Fruit fly (Drosophila melanogaster) S2 (cell line): ENCODE data around the gene CG12730.

Experiments used
- CG8478 ChIP-seq: fragments of >200 bp; optimal IDR thresholded peaks from 2 replicates; lab custom pipeline; 2018
- CTCF ChIP-seq, 2 experiments: fragments of >200 bp; optimal IDR thresholded peaks; 2 replicates each; lab custom pipeline; 2018

CG12730 gene

DNA sequence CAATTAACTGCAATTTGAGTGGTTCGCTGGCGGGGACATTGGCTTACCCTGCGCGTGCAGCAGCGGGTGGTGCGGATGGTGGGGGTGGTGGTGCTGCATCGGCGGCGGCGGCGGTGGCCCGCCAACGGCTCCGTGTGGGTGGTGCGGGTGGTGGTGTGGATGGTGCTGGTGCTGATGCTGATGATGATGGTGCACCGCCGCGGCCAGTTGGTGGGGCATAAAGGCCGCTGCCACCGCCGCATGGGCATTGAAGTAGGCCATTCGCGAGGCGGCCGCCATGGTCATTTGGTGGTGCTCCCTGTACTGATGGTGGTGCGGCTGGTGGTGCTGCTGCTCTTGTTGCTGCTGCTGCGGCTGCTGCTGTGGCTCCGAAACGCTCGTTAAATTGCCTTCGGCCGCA is 43.0 kb downstream of the CG12730 start:
- no peak for TF ChIP-seq CTCF (optimal IDR thresholded peaks at IDR 0.05; lab: Kevin White, UChicago)
- no peak for TF ChIP-seq CG8478

DNA sequence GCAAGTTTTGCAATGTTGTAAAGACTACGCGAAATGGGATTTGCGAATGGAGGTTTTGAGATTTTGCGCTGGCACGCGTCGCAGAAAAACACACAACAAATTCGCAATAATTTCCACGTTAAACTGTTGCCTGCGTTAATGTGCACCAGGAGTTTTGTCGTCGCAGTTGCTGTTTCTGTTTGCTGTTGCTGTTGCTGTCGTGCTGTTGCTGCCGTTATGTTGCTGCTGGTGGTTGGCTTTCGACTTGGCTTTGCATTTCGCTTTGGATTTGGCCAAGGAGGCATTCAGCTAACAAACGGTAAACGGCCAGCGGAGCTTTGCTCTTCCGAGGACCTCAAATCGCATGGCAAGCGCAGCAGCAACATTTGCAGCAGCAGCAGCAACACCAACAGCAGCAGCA is 43.7 kb downstream of the CG12730 start, which contains the start of gene Vsx2:
Gene Vsx2 (minus strand): TSS at position 101 of the 400 bp plus-strand sequence.
- TF ChIP-seq CTCF (optimal IDR thresholded peaks at IDR 0.05; lab: Kevin White, UChicago) (no peak), CG8478 (no peak)

DNA sequence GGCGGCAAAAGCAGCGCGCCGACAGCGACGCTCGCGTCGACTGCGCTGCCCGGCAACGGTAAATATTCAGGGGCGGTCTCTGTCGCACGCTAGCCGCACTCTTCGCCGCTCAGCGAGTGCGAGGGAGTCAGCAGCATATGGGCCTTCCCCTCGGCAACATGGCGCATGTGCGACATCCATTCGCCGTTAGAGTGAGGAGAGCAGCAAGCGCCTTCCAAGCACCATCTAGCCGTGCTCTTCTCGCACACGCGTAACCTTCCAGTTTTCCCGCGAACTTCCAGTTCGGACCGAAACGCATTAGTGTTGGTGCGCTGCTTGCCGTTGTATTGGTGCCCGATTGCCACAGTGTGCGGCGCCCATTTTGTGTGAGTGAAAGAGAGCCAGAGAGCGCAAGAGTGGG is 44.1 kb downstream of the CG12730 start:
- peak; percentile 52 to 80 for TF ChIP-seq CTCF (optimal IDR thresholded peaks at IDR 0.05; lab: Kevin White, UChicago)
- peak; percentile 38 for TF ChIP-seq CG8478

DNA sequence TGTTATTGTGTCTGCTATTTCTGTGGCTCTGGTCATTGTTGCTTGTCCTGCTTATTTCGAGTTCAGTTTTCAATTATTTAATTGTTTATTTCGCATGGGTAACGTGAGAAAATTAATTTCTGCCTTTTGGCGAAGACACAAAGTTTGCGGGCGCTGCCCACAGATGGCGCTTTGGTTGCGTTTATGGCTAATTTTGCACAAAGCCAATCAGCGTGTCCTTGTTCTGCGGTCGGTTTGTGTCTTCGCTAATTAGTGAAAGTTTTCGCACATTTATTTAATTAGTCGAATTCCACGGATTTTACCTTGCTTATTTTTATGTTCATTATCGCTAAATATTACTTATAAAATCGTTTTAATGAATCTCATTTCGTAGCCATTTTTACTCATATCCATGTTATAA is 47.0 kb downstream of the CG12730 start:
- TF ChIP-seq CG8478 (no peak), CTCF (optimal IDR thresholded peaks at IDR 0.05; lab: Kevin White, UChicago) (peak; percentile 81 to 87)

DNA sequence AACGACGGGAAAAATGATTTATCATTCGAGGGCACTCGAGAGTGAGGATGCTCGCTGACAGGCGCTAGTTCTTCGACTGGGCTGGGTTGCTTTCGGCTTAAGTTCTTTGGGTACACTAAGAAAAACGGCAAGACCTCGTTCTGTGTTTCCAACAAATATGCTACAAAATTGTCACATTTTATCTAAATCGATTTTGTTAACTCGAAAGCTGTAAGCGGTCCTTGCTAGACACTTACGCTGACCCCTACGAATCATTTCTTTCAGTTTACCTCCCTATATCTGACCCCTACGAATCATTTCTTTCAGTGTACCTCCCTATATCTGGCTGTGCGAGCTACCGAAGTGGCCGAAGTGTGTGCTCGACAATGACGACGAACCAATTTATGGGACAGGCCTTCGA is 47.5 kb downstream of the CG12730 start:
- TF ChIP-seq CG8478 = no peak
- TF ChIP-seq CTCF (optimal IDR thresholded peaks at IDR 0.05; lab: Kevin White, UChicago) = no peak
